Worm (Caenorhabditis elegans) whole organism, L4 larva: Measurements from ENCODE around the gene toh-1.
"Not testable (repeated sequence)": the region's sequence is repeated elsewhere in the genome, so short reads cannot be mapped to it uniquely, and the experiment has no call there.

ENCODE experiments used
- D1046.2 ChIP-seq: fragments of 200-800 bp; sonication (Bioruptor generic); IDR thresholded peaks from 2 replicates; pipeline ENCODE4 v1.3.6; 2022; ENCODE audit warnings: missing genetic modification characterization, missing compliant biosample characterization
- F26F4.8 ChIP-seq: fragments of 200-800 bp; sonication (Bioruptor generic); conservative IDR thresholded peaks from 2 replicates; pipeline ENCODE4 v1.3.6; 2022; ENCODE audit warnings: missing genetic modification characterization, missing compliant biosample characterization
- R02D3.7 ChIP-seq: fragments of 150-350 bp; sonication (generic microtip); optimal IDR thresholded peaks from 3 replicates; lab custom pipeline; 2014; ENCODE audit warnings: missing biosample characterization, missing genetic modification characterization
- Y105C5A.15 ChIP-seq: fragments of 200-800 bp; sonication (Bioruptor generic); IDR thresholded peaks from 2 replicates; pipeline ENCODE4 v1.3.6; 2022; ENCODE audit warnings: missing genetic modification characterization, missing compliant biosample characterization
- arid-1 ChIP-seq: fragments of 200-800 bp; sonication (Bioruptor generic); conservative IDR thresholded peaks from 2 replicates; pipeline ENCODE4 v1.3.6; 2022; ENCODE audit warnings: missing genetic modification reagents, missing genetic modification characterization, missing compliant biosample characterization
- attf-4 ChIP-seq: sonication (generic microtip); optimal IDR thresholded peaks from 3 replicates; lab custom pipeline; 2017; ENCODE audit warnings: missing biosample characterization, missing genetic modification characterization
- cey-2 ChIP-seq: sonication (generic microtip); optimal IDR thresholded peaks from 3 replicates; lab custom pipeline; 2017; ENCODE audit warnings: missing genetic modification characterization, mild to moderate bottlenecking, missing compliant biosample characterization, antibody characterized with exemption, borderline replicate concordance; ENCODE audit not compliant: insufficient read depth
- ctbp-1 ChIP-seq: fragments of 200-800 bp; sonication (Bioruptor generic); IDR thresholded peaks from 2 replicates; pipeline ENCODE4 v1.3.6; 2022; ENCODE audit warnings: missing genetic modification reagents, missing genetic modification characterization, missing compliant biosample characterization
- daf-16 ChIP-seq, 3 experiments: sonication (generic microtip); optimal IDR thresholded peaks; 2 replicates each; lab custom pipeline; 2016 to 2017; ENCODE audit warnings: missing genetic modification characterization in 3 of 3, missing genetic modification reagents in 3 of 3, mild to moderate bottlenecking in 2 of 3, missing compliant biosample characterization in 2 of 3, missing biosample characterization in 1 of 3, moderate library complexity in 1 of 3
- dmd-6 ChIP-seq: fragments of 200-800 bp; sonication (Bioruptor generic); IDR thresholded peaks from 2 replicates; pipeline ENCODE4 v1.3.6; 2022; ENCODE audit warnings: missing genetic modification reagents, missing genetic modification characterization, missing compliant biosample characterization
- dmd-8 ChIP-seq: fragments of 200-800 bp; sonication (Bioruptor generic); IDR thresholded peaks from 2 replicates; pipeline ENCODE4 v1.3.6; 2022; ENCODE audit warnings: missing genetic modification characterization, missing compliant biosample characterization
- egl-43 ChIP-seq: fragments of 200-800 bp; sonication (Bioruptor generic); IDR thresholded peaks from 2 replicates; pipeline ENCODE4 v1.3.6; 2022; ENCODE audit warnings: missing genetic modification reagents, missing genetic modification characterization, missing compliant biosample characterization
- fos-1 ChIP-seq: fragments of 150-350 bp; optimal IDR thresholded peaks from 2 replicates; lab custom pipeline; 2014; ENCODE audit warnings: missing biosample characterization, missing genetic modification characterization
- hlh-30 ChIP-seq: sonication (generic microtip); optimal IDR thresholded peaks from 2 replicates; lab custom pipeline; 2017; ENCODE audit warnings: antibody characterized with exemption, mild to moderate bottlenecking, missing genetic modification characterization, missing compliant biosample characterization; ENCODE audit not compliant: insufficient read depth
- lim-7 ChIP-seq: fragments of 200-800 bp; sonication (Bioruptor generic); IDR thresholded peaks from 2 replicates; pipeline ENCODE4 v1.3.6; 2022; ENCODE audit warnings: missing genetic modification characterization, missing compliant biosample characterization
- lin-1 ChIP-seq: fragments of 200-800 bp; sonication (Bioruptor generic); IDR thresholded peaks from 2 replicates; pipeline ENCODE4 v1.3.6; 2022; ENCODE audit warnings: missing genetic modification reagents, missing genetic modification characterization, missing compliant biosample characterization
- lin-29 ChIP-seq: fragments of 200-800 bp; sonication (Bioruptor generic); IDR thresholded peaks from 2 replicates; pipeline ENCODE4 v1.3.6; 2022; ENCODE audit warnings: missing genetic modification reagents, missing genetic modification characterization, missing compliant biosample characterization
- lir-3 ChIP-seq: sonication (generic microtip); optimal IDR thresholded peaks from 2 replicates; lab custom pipeline; 2016; ENCODE audit warnings: mild to moderate bottlenecking, missing genetic modification characterization, missing compliant biosample characterization
- mes-2 ChIP-seq: sonication (generic microtip); optimal IDR thresholded peaks from 2 replicates; lab custom pipeline; 2016; ENCODE audit warnings: missing genotype, mild to moderate bottlenecking, missing genetic modification characterization, missing compliant biosample characterization; ENCODE audit not compliant: poor library complexity, severe bottlenecking
- mxl-2 ChIP-seq: fragments of 200-800 bp; sonication (Bioruptor generic); conservative IDR thresholded peaks from 2 replicates; pipeline ENCODE4 v1.3.6; 2022; ENCODE audit warnings: missing genetic modification reagents, missing genetic modification characterization, missing compliant biosample characterization
- nhr-28 ChIP-seq: fragments of 150-350 bp; optimal IDR thresholded peaks from 2 replicates; lab custom pipeline; 2014; ENCODE audit warnings: missing biosample characterization, missing genetic modification characterization
- nhr-42 ChIP-seq: fragments of 200-800 bp; sonication (Bioruptor generic); IDR thresholded peaks from 2 replicates; pipeline ENCODE4 v1.3.6; 2022; ENCODE audit warnings: missing genetic modification characterization, missing compliant biosample characterization
- nhr-48 ChIP-seq: sonication (generic microtip); optimal IDR thresholded peaks from 2 replicates; lab custom pipeline; 2016; ENCODE audit warnings: mild to moderate bottlenecking, missing genetic modification characterization, missing compliant biosample characterization
- nhr-77 ChIP-seq: fragments of 150-350 bp; optimal IDR thresholded peaks from 2 replicates; lab custom pipeline; 2014; ENCODE audit warnings: missing biosample characterization, missing genetic modification characterization
- pha-4 ChIP-seq, 2 experiments: fragments of 150-350 bp in 1 of 2; fragments of 200-800 bp in 1 of 2; sonication (Bioruptor generic) in 1 of 2; IDR thresholded peaks in 1 of 2; optimal IDR thresholded peaks in 1 of 2; 2 replicates each; pipeline versions ENCODE4 v1.3.6 to Lab custom; 2014 to 2022; ENCODE audit warnings: missing genetic modification characterization in 2 of 2, missing genetic modification reagents in 2 of 2, missing biosample characterization in 1 of 2, missing compliant biosample characterization in 1 of 2
- pqm-1 ChIP-seq: sonication (generic microtip); optimal IDR thresholded peaks from 2 replicates; lab custom pipeline; 2017; ENCODE audit warnings: missing biosample characterization, missing genetic modification characterization
- set-16 ChIP-seq: fragments of 200-800 bp; sonication (Bioruptor generic); IDR thresholded peaks from 2 replicates; pipeline ENCODE4 v1.3.6; 2022; ENCODE audit warnings: missing genetic modification reagents, missing genetic modification characterization, missing compliant biosample characterization
- skn-1 ChIP-seq: fragments of 150-350 bp; optimal IDR thresholded peaks from 2 replicates; lab custom pipeline; 2014; ENCODE audit warnings: missing biosample characterization, missing genetic modification characterization
- snpc-4 ChIP-seq: fragments of 150-350 bp; optimal IDR thresholded peaks from 2 replicates; lab custom pipeline; 2014; ENCODE audit warnings: missing biosample characterization, missing genetic modification characterization
- spr-3 ChIP-seq: fragments of 200-800 bp; sonication (Bioruptor generic); optimal IDR thresholded peaks from 2 replicates; lab custom pipeline; 2018; ENCODE audit warnings: mild to moderate bottlenecking, missing genetic modification characterization, missing compliant biosample characterization
- tag-97 ChIP-seq: fragments of 200-800 bp; sonication (Bioruptor generic); IDR thresholded peaks from 2 replicates; pipeline ENCODE4 v1.3.6; 2022; ENCODE audit warnings: missing genetic modification characterization, missing compliant biosample characterization
- unc-62 ChIP-seq, 3 experiments: fragments of 150-350 bp in 1 of 3; sonication (generic microtip); optimal IDR thresholded peaks in 2 of 3; peaks in 1 of 3; 1 replicate in 1 of 3; 2 replicates in 2 of 3; lab custom pipeline; 2014 to 2017; ENCODE audit warnings: missing biosample characterization in 3 of 3, missing genetic modification characterization in 3 of 3, missing genetic modification reagents in 3 of 3, missing genotype in 1 of 3
- vab-7 ChIP-seq: fragments of 200-800 bp; sonication (Bioruptor generic); IDR thresholded peaks from 2 replicates; pipeline ENCODE4 v1.3.6; 2022; ENCODE audit warnings: missing genetic modification reagents, missing genetic modification characterization, missing compliant biosample characterization
- zag-1 ChIP-seq: fragments of 150-350 bp; optimal IDR thresholded peaks from 2 replicates; lab custom pipeline; 2014; ENCODE audit warnings: missing biosample characterization, missing genetic modification characterization
- zfp-3 ChIP-seq: fragments of 200-800 bp; sonication (Bioruptor generic); conservative IDR thresholded peaks from 2 replicates; pipeline ENCODE4 v1.3.6; 2022; ENCODE audit warnings: missing genetic modification reagents, missing genetic modification characterization, missing compliant biosample characterization
- ztf-7 ChIP-seq: fragments of 150-350 bp; optimal IDR thresholded peaks from 2 replicates; lab custom pipeline; 2014; ENCODE audit warnings: missing biosample characterization, missing genetic modification characterization

The toh-1 gene

DNA sequence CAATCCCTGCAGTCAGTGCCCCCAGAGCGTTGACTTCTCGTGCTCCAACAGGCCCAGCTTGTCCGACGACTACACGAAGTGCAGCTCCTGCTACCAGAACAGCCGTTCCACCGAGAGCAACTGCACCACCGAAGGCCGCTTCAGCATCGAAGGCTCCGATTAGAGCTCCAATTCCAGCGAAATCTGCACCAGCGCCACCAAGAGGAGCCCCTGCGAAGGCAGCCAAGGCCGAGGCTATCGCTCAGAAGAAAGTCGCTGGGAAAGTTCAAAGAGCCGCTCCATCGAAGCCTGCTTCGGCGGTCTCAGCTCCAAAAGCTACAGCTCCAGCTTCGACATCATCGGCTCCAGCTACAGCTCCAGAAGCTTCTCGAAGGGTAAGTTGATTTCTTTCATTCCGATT is 36.9 kb upstream of the toh-1 start:
- TF ChIP-seq egl-43 (GFP tag; lab: Robert Waterston, UW), result peak; percentile 32; the same call in 1 of the 2 replicates
- TF ChIP-seq set-16 (GFP tag; lab: Robert Waterston, UW), result peak; percentile 92
- peak; percentile 15; the same call in 1 of the 2 replicates for TF ChIP-seq pha-4 (GFP tag; IDR thresholded peaks at IDR 0.05; lab: Robert Waterston, UW)
- not testable (repeated sequence) for TF ChIP-seq pha-4 (tag; optimal IDR thresholded peaks at IDR 0.05; lab: Kevin White, UChicago)
- TF ChIP-seq, all 104 proteins: peak for 3; not testable (repeated sequence) for 101

ce11 chrIII:3844746-3845145 is 35.9 kb upstream of the toh-1 start, which contains the start of gene maph-1.3:
Gene maph-1.3 (plus strand): TSS chrIII:3844893.
- TF ChIP-seq pha-4 (GFP tag; IDR thresholded peaks at IDR 0.05; lab: Robert Waterston, UW) (0 out of 2 replicates have a peak, but pooled peaks have one; percentile 23), dmd-8 (GFP tag; lab: Robert Waterston, UW) (peak; percentile 57; the same call in 1 of the 2 replicates), arid-1 (peak; percentile 29; the same call in 1 of the 2 replicates), F26F4.8 (GFP tag; lab: Robert Waterston, UW) (0 out of 2 replicates have a peak, but pooled peaks have one; percentile 26), lim-7 (GFP tag; lab: Robert Waterston, UW) (peak; percentile 54), D1046.2 (GFP tag; lab: Robert Waterston, UW) (0 out of 2 replicates have a peak, but pooled peaks have one; percentile 56), ctbp-1 (GFP tag; lab: Robert Waterston, UW) (0 out of 2 replicates have a peak, but pooled peaks have one; percentile 20)
- not testable (repeated sequence) for TF ChIP-seq pha-4 (tag; optimal IDR thresholded peaks at IDR 0.05; lab: Kevin White, UChicago)

DNA sequence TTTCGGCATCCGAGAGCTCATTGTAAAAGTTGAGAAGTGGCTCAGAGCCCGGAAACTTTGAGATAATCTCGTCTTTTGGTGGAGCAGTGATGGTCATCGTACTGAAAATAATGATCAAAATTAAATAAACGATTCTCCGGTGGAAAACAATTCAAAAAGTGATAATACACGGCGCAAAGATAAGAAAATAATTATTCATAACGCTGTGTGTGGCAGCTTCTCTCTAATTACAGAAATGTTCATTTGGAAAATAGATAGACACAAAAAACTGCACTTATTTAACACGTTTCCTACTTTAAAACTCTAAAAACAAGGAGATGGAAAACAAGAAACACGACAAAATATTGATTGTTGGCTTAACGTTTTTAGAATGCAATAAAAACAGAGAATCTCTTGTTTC is 34.7 kb upstream of the toh-1 start, which contains the start of gene C36A4.4:
Gene C36A4.4, minus strand, starts transcription at position 101 of the 400 bp plus-strand sequence.
- TF ChIP-seq unc-62 (GFP tag; optimal IDR thresholded peaks at IDR 0.05 in 1 of 2; lab: Kevin White, UChicago); unc-62 (tag; optimal IDR thresholded peaks at IDR 0.05; lab: Kevin White, UChicago); zfp-3 (GFP tag; lab: Robert Waterston, UW); pha-4 (GFP tag; IDR thresholded peaks at IDR 0.05; lab: Robert Waterston, UW); pha-4 (tag; optimal IDR thresholded peaks at IDR 0.05; lab: Kevin White, UChicago): not testable (repeated sequence)

ce11 chrIII:3840279-3840678 is 31.4 kb upstream of the toh-1 start, which contains the start of gene C36A4.11:
Gene C36A4.11 (plus strand): TSS chrIII:3840579.
- TF ChIP-seq lin-29 (GFP tag; lab: Robert Waterston, UW); nhr-48; snpc-4 (tag; lab: Kevin White, UChicago): not testable (repeated sequence)

ce11 chrIII:3839635-3840034 is 30.8 kb upstream of the toh-1 start, which contains the start of gene cyp-25A3:
Gene cyp-25A3 (minus strand): TSS chrIII:3839735.
- no peak for TF ChIP-seq tag-97 (GFP tag; lab: Robert Waterston, UW)
- no peak for TF ChIP-seq ztf-7 (tag; lab: Kevin White, UChicago)
- TF ChIP-seq attf-4, result no peak
- TF ChIP-seq nhr-28 (tag; lab: Kevin White, UChicago), result peak; percentile 79
- no peak for TF ChIP-seq nhr-42 (GFP tag; lab: Robert Waterston, UW)
- TF ChIP-seq vab-7 (GFP tag; lab: Robert Waterston, UW), result no peak
- no peak for TF ChIP-seq ctbp-1 (GFP tag; lab: Robert Waterston, UW)

- TF ChIP-seq pqm-1 (tag; lab: Kevin White, UChicago) (peak; percentile 86), Y105C5A.15 (GFP tag; lab: Robert Waterston, UW) (no peak), mes-2 (no peak), daf-16 (GFP tag; optimal IDR thresholded peaks at IDR 0.05; lab: Kevin White, UChicago) (no peak), daf-16 (tag; optimal IDR thresholded peaks at IDR 0.05; lab: Kevin White, UChicago) (peak; percentile 91), snpc-4 (tag; lab: Kevin White, UChicago) (no peak), spr-3 (GFP tag; lab: Kevin White, UChicago) (no peak), lim-7 (GFP tag; lab: Robert Waterston, UW) (no peak), hlh-30 (tag; lab: Kevin White, UChicago) (peak; percentile 8), lir-3 (tag; lab: Kevin White, UChicago) (no peak), zag-1 (tag; lab: Kevin White, UChicago) (no peak), D1046.2 (GFP tag; lab: Robert Waterston, UW) (no peak), mxl-2 (GFP tag; lab: Robert Waterston, UW) (no peak), nhr-28 (tag; lab: Kevin White, UChicago) (peak; percentile 74), R02D3.7 (tag; lab: Kevin White, UChicago) (no peak), attf-4 (no peak), dmd-6 (GFP tag; lab: Robert Waterston, UW) (peak; percentile 73), fos-1 (tag; lab: Kevin White, UChicago) (no peak), cey-2 (tag; lab: Kevin White, UChicago) (no peak), nhr-77 (peak; percentile 68), lin-1 (GFP tag; lab: Robert Waterston, UW) (no peak), skn-1 (tag; lab: Kevin White, UChicago) (no peak)
These were observed 26.0 kb upstream of the toh-1 start, which contains the start of gene cyp-25A2 for ce11 chrIII:3834800-3835271. Gene cyp-25A2 (plus strand): TSS chrIII:3835221.
